Worm (Caenorhabditis elegans) whole organism, L2 larva: Measurements from ENCODE around the gene F58E6.11.

Source experiments
- C34F6.9 ChIP-seq: fragments of 150-350 bp; optimal IDR thresholded peaks from 2 replicates; lab custom pipeline; 2014; ENCODE audit warnings: missing biosample characterization, missing genetic modification characterization
- F13H6.1 ChIP-seq: sonication (generic microtip); optimal IDR thresholded peaks from 2 replicates; lab custom pipeline; 2016; ENCODE audit warnings: missing genetic modification characterization, missing compliant biosample characterization
- R02D3.7 ChIP-seq: fragments of 150-350 bp; optimal IDR thresholded peaks from 2 replicates; lab custom pipeline; 2014; ENCODE audit warnings: missing biosample characterization, missing genetic modification characterization
- Y55F3AM.14 ChIP-seq: fragments of 200-800 bp; sonication (Bioruptor generic); optimal IDR thresholded peaks from 2 replicates; lab custom pipeline; 2018; ENCODE audit warnings: mild to moderate bottlenecking, missing genetic modification characterization, missing compliant biosample characterization
- ZK546.5 ChIP-seq: sonication (generic microtip); optimal IDR thresholded peaks from 2 replicates; lab custom pipeline; 2017; ENCODE audit warnings: missing biosample characterization, missing genetic modification characterization
- alr-1 ChIP-seq: fragments of 150-350 bp; optimal IDR thresholded peaks from 2 replicates; lab custom pipeline; 2014; ENCODE audit warnings: missing biosample characterization, missing genetic modification characterization
- aly-2 ChIP-seq: fragments of 150-350 bp; optimal IDR thresholded peaks from 2 replicates; lab custom pipeline; 2014; ENCODE audit warnings: missing biosample characterization, missing genetic modification characterization
- ama-1 ChIP-seq: fragments of 150-350 bp; optimal IDR thresholded peaks from 2 replicates; lab custom pipeline; 2018; ENCODE audit warnings: inconsistent platforms
- blmp-1 ChIP-seq: sonication (generic microtip); optimal IDR thresholded peaks from 2 replicates; lab custom pipeline; 2017; ENCODE audit warnings: missing genetic modification characterization, mild to moderate bottlenecking, missing compliant biosample characterization, antibody characterized with exemption, moderate library complexity; ENCODE audit not compliant: insufficient read depth
- ceh-16 ChIP-seq: fragments of 150-350 bp; optimal IDR thresholded peaks from 2 replicates; lab custom pipeline; 2014; ENCODE audit warnings: missing biosample characterization, missing genetic modification characterization
- ceh-82 ChIP-seq: fragments of 150-350 bp; optimal IDR thresholded peaks from 2 replicates; lab custom pipeline; 2014; ENCODE audit warnings: missing biosample characterization, missing genetic modification characterization
- crh-2 ChIP-seq: sonication (generic microtip); optimal IDR thresholded peaks from 2 replicates; lab custom pipeline; 2017; ENCODE audit warnings: missing biosample characterization, missing genetic modification characterization
- dmd-4 ChIP-seq: sonication (generic microtip); optimal IDR thresholded peaks from 2 replicates; lab custom pipeline; 2017; ENCODE audit warnings: missing biosample characterization, missing genetic modification characterization
- egl-27 ChIP-seq: sonication (generic microtip); optimal IDR thresholded peaks from 3 replicates; lab custom pipeline; 2017; ENCODE audit warnings: missing biosample characterization, missing genetic modification reagents, missing genetic modification characterization
- elt-1 ChIP-seq: fragments of 150-350 bp; optimal IDR thresholded peaks from 2 replicates; lab custom pipeline; 2014; ENCODE audit warnings: missing biosample characterization, missing genetic modification characterization
- elt-3 ChIP-seq: sonication (generic microtip); optimal IDR thresholded peaks from 2 replicates; lab custom pipeline; 2017; ENCODE audit warnings: missing biosample characterization, missing genetic modification characterization
- fos-1 ChIP-seq: fragments of 150-350 bp; optimal IDR thresholded peaks from 2 replicates; lab custom pipeline; 2014; ENCODE audit warnings: missing biosample characterization, missing genetic modification characterization
- gmeb-1 ChIP-seq: fragments of 150-350 bp; optimal IDR thresholded peaks from 2 replicates; lab custom pipeline; 2014; ENCODE audit warnings: missing biosample characterization, missing genetic modification characterization
- lin-11 ChIP-seq: fragments of 150-350 bp; sonication (generic microtip); optimal IDR thresholded peaks from 2 replicates; lab custom pipeline; 2014; ENCODE audit warnings: missing biosample characterization, missing genetic modification characterization, inconsistent platforms, mixed read lengths
- lsy-2 ChIP-seq, 2 experiments: fragments of 150-350 bp in 1 of 2; sonication (generic microtip) in 1 of 2; optimal IDR thresholded peaks; 2 replicates each; lab custom pipeline; 2014 to 2017; ENCODE audit warnings: missing biosample characterization in 2 of 2, missing genetic modification characterization in 2 of 2
- mab-5 ChIP-seq: fragments of 150-350 bp; optimal IDR thresholded peaks from 2 replicates; lab custom pipeline; 2014; ENCODE audit warnings: missing biosample characterization, missing genetic modification characterization
- mbf-1 ChIP-seq: sonication (generic microtip); optimal IDR thresholded peaks from 2 replicates; lab custom pipeline; 2017; ENCODE audit warnings: missing biosample characterization, missing genetic modification characterization
- mdl-1 ChIP-seq, 2 experiments: fragments of 150-350 bp in 1 of 2; sonication (generic microtip) in 1 of 2; optimal IDR thresholded peaks; 2 replicates each; lab custom pipeline; 2017; ENCODE audit warnings: missing biosample characterization in 2 of 2, missing genetic modification characterization in 2 of 2
- nhr-11 ChIP-seq: fragments of 150-350 bp; optimal IDR thresholded peaks from 2 replicates; lab custom pipeline; 2014; ENCODE audit warnings: missing biosample characterization, missing genetic modification characterization
- nhr-12 ChIP-seq: fragments of 150-350 bp; optimal IDR thresholded peaks from 2 replicates; lab custom pipeline; 2014; ENCODE audit warnings: missing biosample characterization, missing genetic modification characterization
- nhr-129 ChIP-seq: fragments of 150-350 bp; optimal IDR thresholded peaks from 2 replicates; lab custom pipeline; 2014; ENCODE audit warnings: missing biosample characterization, missing genetic modification characterization
- nhr-21 ChIP-seq: fragments of 150-350 bp; optimal IDR thresholded peaks from 2 replicates; lab custom pipeline; 2014; ENCODE audit warnings: missing biosample characterization, missing genetic modification characterization
- nhr-23 ChIP-seq: fragments of 150-350 bp; optimal IDR thresholded peaks from 2 replicates; lab custom pipeline; 2014; ENCODE audit warnings: missing biosample characterization, missing genetic modification reagents, missing genetic modification characterization
- nhr-237 ChIP-seq: fragments of 150-350 bp; optimal IDR thresholded peaks from 2 replicates; lab custom pipeline; 2014; ENCODE audit warnings: missing biosample characterization, missing genetic modification characterization
- nhr-25 ChIP-seq: fragments of 150-350 bp; sonication (generic microtip); optimal IDR thresholded peaks from 3 replicates; lab custom pipeline; 2014; ENCODE audit warnings: missing biosample characterization, missing genetic modification characterization
- nhr-6 ChIP-seq: fragments of 150-350 bp; optimal IDR thresholded peaks from 2 replicates; lab custom pipeline; 2014; ENCODE audit warnings: missing biosample characterization, missing genetic modification characterization
- nhr-77 ChIP-seq: fragments of 150-350 bp; optimal IDR thresholded peaks from 2 replicates; lab custom pipeline; 2014; ENCODE audit warnings: missing biosample characterization, missing genetic modification characterization
- peb-1 ChIP-seq: fragments of 150-350 bp; optimal IDR thresholded peaks from 2 replicates; lab custom pipeline; 2014; ENCODE audit warnings: missing biosample characterization, missing genetic modification characterization
- sem-4 ChIP-seq: fragments of 150-350 bp; optimal IDR thresholded peaks from 2 replicates; lab custom pipeline; 2014; ENCODE audit warnings: missing biosample characterization, missing genetic modification reagents, missing genetic modification characterization
- skn-1 ChIP-seq: sonication (generic microtip); optimal IDR thresholded peaks from 2 replicates; lab custom pipeline; 2017; ENCODE audit warnings: missing biosample characterization, missing genetic modification characterization
- sma-3 ChIP-seq: sonication (generic microtip); optimal IDR thresholded peaks from 2 replicates; lab custom pipeline; 2016; ENCODE audit warnings: missing genetic modification reagents, missing genetic modification characterization, missing compliant biosample characterization
- sma-9 ChIP-seq, 2 experiments: fragments of 150-350 bp in 1 of 2; sonication (generic microtip) in 1 of 2; optimal IDR thresholded peaks; 2 replicates each; lab custom pipeline; 2014 to 2016; ENCODE audit warnings: missing genetic modification characterization in 2 of 2, mild to moderate bottlenecking in 1 of 2, missing biosample characterization in 1 of 2, missing compliant biosample characterization in 1 of 2, missing genetic modification reagents in 1 of 2, moderate library complexity in 1 of 2
- snpc-4 ChIP-seq: fragments of 150-350 bp; optimal IDR thresholded peaks from 2 replicates; lab custom pipeline; 2014; ENCODE audit warnings: missing biosample characterization, missing genetic modification characterization
- unc-39 ChIP-seq: fragments of 150-350 bp; optimal IDR thresholded peaks from 2 replicates; lab custom pipeline; 2014; ENCODE audit warnings: missing biosample characterization, missing genetic modification characterization
- unc-55 ChIP-seq: fragments of 150-350 bp; sonication (generic microtip); optimal IDR thresholded peaks from 3 replicates; lab custom pipeline; 2014; ENCODE audit warnings: missing biosample characterization, missing genetic modification reagents, missing genetic modification characterization
- unc-62 ChIP-seq: fragments of 150-350 bp; optimal IDR thresholded peaks from 2 replicates; lab custom pipeline; 2014; ENCODE audit warnings: missing biosample characterization, missing genetic modification reagents, missing genetic modification characterization
- zag-1 ChIP-seq: fragments of 150-350 bp; optimal IDR thresholded peaks from 2 replicates; lab custom pipeline; 2014; ENCODE audit warnings: missing biosample characterization, missing genetic modification characterization
- ztf-1 ChIP-seq: fragments of 200-800 bp; sonication (Bioruptor generic); conservative IDR thresholded peaks from 2 replicates; pipeline ENCODE4 v1.3.6; 2022; ENCODE audit warnings: missing genetic modification characterization, missing compliant biosample characterization
- ztf-11 ChIP-seq: sonication (generic microtip); optimal IDR thresholded peaks from 2 replicates; lab custom pipeline; 2017; ENCODE audit warnings: missing biosample characterization, missing genetic modification characterization
- ztf-4 ChIP-seq: fragments of 150-350 bp; optimal IDR thresholded peaks from 2 replicates; lab custom pipeline; 2014; ENCODE audit warnings: missing biosample characterization, missing genetic modification characterization

F58E6.11 gene

DNA sequence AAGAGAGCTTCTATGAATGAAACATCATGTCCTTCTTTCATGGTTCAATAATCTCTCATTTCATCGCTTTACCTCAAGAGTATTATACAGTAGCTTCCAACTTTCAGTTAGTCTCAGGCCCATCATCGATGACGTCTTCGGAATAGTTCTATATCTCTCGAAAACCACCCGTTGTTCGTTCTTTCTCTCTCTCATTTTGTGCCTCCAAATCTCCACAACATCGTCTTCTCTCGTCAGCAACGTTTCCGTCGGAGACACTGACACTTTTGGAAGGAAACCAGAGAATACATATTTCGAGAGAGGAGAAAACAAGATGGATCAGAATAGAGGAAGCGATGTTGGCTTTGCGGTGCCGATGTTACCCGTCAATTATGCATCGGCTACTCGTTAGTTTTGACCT is 25.9 kb downstream of the F58E6.11 start (continued):
- no peak for TF ChIP-seq ceh-82 (tag; lab: Kevin White, UChicago)
- TF ChIP-seq aly-2 (tag; lab: Kevin White, UChicago): no peak
- no peak for TF ChIP-seq nhr-12 (tag; lab: Kevin White, UChicago)
- no peak for TF ChIP-seq nhr-77 (tag; lab: Kevin White, UChicago)
- TF ChIP-seq sma-3 (GFP tag; lab: Kevin White, UChicago): no peak
- no peak for TF ChIP-seq ceh-16 (tag; lab: Kevin White, UChicago)
- no peak for TF ChIP-seq unc-39 (tag; lab: Kevin White, UChicago)
- no peak for TF ChIP-seq mab-5 (tag; lab: Kevin White, UChicago)
- TF ChIP-seq alr-1: no peak
- no peak for TF ChIP-seq skn-1 (tag; lab: Kevin White, UChicago)
- TF ChIP-seq Y55F3AM.14 (GFP tag; lab: Kevin White, UChicago): no peak
- TF ChIP-seq ztf-4 (tag; lab: Kevin White, UChicago): no peak
- peak; percentile 25 for TF ChIP-seq nhr-129 (tag; lab: Kevin White, UChicago)
- no peak for TF ChIP-seq peb-1 (tag; lab: Kevin White, UChicago)
- no peak for TF ChIP-seq ztf-11 (tag; lab: Kevin White, UChicago)
- TF ChIP-seq ZK546.5: no peak
- TF ChIP-seq R02D3.7 (tag; lab: Kevin White, UChicago): no peak
- TF ChIP-seq nhr-6: peak; percentile 32
- no peak for TF ChIP-seq zag-1
- no peak for TF ChIP-seq unc-62 (GFP tag; lab: Kevin White, UChicago)
- no peak for TF ChIP-seq nhr-237 (tag; lab: Kevin White, UChicago)
- TF ChIP-seq mdl-1 (tag; optimal IDR thresholded peaks at IDR 0.05; lab: Kevin White, UChicago): no peak
- TF ChIP-seq ama-1 (lab: Kevin White, UChicago): peak; percentile 5
- TF ChIP-seq lsy-2 (tag; optimal IDR thresholded peaks at IDR 0.05; lab: Kevin White, UChicago): no peak
- TF ChIP-seq nhr-21 (tag; lab: Kevin White, UChicago): peak; percentile 51
- TF ChIP-seq, all 48 proteins: peak for 9

DNA sequence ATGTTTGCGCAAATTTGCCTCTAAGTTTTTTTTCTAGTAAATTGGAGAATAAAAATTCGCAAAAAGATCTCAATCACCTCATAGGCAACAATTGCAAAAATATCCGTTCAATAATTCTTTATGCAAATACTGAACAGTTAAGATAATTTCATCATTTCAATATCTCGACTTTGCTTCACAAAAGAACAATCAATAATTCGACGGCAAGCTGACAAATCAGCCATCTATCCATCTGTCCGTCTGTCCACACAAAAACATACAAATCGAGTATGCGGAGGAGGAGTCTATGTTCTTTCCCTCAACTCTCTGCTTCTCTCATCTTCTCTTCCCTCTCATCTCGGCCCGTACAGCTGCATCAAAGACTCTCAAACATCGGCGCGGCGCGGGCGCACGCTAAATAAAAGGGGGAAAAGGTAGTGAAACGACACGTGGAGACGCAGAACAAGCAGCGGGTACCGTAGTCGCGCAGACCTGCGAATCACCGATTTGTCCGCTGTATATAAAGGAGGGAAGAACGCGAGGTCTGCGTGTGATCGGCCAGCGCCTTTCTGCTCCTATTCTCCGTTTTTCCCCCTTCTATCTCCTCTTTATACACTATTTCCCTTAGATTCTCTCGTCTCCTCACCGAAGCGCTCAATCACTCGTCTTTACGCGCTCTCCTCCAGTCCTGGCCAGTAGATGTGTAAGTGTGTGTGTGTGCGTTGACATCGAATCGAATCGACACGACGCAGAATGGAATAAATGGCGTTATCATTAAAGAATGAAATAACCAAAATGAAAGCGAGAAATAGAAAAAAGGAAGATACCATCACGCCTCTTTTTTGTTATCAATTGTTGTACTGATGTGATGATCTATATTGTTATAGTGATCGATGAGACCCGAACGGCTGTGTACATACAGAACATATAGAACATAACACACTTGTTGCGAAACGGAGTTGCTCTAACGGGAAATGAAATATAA is 26.8 kb downstream of the F58E6.11 start:
- TF ChIP-seq nhr-6 (peak; percentile 77), lin-11 (tag; lab: Kevin White, UChicago) (peak; percentile 98), zag-1 (peak; percentile 93), elt-3 (tag; lab: Kevin White, UChicago) (no peak), crh-2 (tag; lab: Kevin White, UChicago) (peak; percentile 98), nhr-129 (tag; lab: Kevin White, UChicago) (peak; percentile 98), R02D3.7 (tag; lab: Kevin White, UChicago) (no peak), nhr-237 (tag; lab: Kevin White, UChicago) (no peak), Y55F3AM.14 (GFP tag; lab: Kevin White, UChicago) (peak; percentile 90), blmp-1 (tag; lab: Kevin White, UChicago) (peak; percentile 76), sma-3 (GFP tag; lab: Kevin White, UChicago) (peak; percentile 93), gmeb-1 (tag; lab: Kevin White, UChicago) (peak; percentile 68), egl-27 (peak; percentile 85), mab-5 (tag; lab: Kevin White, UChicago) (peak; percentile 76), unc-39 (tag; lab: Kevin White, UChicago) (peak; percentile 69), nhr-21 (tag; lab: Kevin White, UChicago) (peak; percentile 96), ZK546.5 (peak; percentile 61), C34F6.9 (peak; percentile 96), sem-4 (tag; lab: Kevin White, UChicago) (peak; percentile 61), dmd-4 (no peak), ztf-1 (GFP tag; lab: Robert Waterston, UW) (0 out of 2 replicates have a peak, but pooled peaks have one; percentile 63), ztf-11 (tag; lab: Kevin White, UChicago) (peak; percentile 39), nhr-11 (tag; lab: Kevin White, UChicago) (peak; percentile 77), nhr-77 (tag; lab: Kevin White, UChicago) (no peak), unc-62 (GFP tag; lab: Kevin White, UChicago) (no peak), mdl-1 (tag; optimal IDR thresholded peaks at IDR 0.05; lab: Kevin White, UChicago) (peak; percentile 90 to 98), nhr-12 (tag; lab: Kevin White, UChicago) (no peak), peb-1 (tag; lab: Kevin White, UChicago) (no peak), alr-1 (no peak), ztf-4 (tag; lab: Kevin White, UChicago) (peak; percentile 94), lsy-2 (tag; optimal IDR thresholded peaks at IDR 0.05; lab: Kevin White, UChicago) (peak; percentile 90 to 98), mbf-1 (tag; lab: Kevin White, UChicago) (no peak), aly-2 (tag; lab: Kevin White, UChicago) (no peak), snpc-4 (tag; lab: Kevin White, UChicago) (peak; percentile 79), sma-9 (GFP tag; optimal IDR thresholded peaks at IDR 0.05; lab: Kevin White, UChicago) (peak; percentile 90), sma-9 (tag; optimal IDR thresholded peaks at IDR 0.05; lab: Kevin White, UChicago) (no peak), F13H6.1 (tag; lab: Kevin White, UChicago) (peak; percentile 98), skn-1 (tag; lab: Kevin White, UChicago) (peak; percentile 55), nhr-25 (tag; lab: Kevin White, UChicago) (peak; percentile 93), nhr-23 (tag; lab: Kevin White, UChicago) (no peak), fos-1 (tag; lab: Kevin White, UChicago) (peak; percentile 97), elt-1 (no peak), ceh-82 (tag; lab: Kevin White, UChicago) (no peak), unc-55 (GFP tag; lab: Kevin White, UChicago) (peak; percentile 95)
